Worm (Caenorhabditis elegans) whole organism, L3 larva: ENCODE data around the gene vha-2.

ENCODE experiments used
- R02D3.7 ChIP-seq: fragments of 150-350 bp; optimal IDR thresholded peaks from 2 replicates; lab custom pipeline; 2014; ENCODE audit warnings: missing biosample characterization, missing genetic modification characterization
- ZK546.5 ChIP-seq: sonication (generic microtip); optimal IDR thresholded peaks from 2 replicates; lab custom pipeline; 2017; ENCODE audit warnings: missing biosample characterization, missing genetic modification characterization
- aly-2 ChIP-seq: fragments of 150-350 bp; optimal IDR thresholded peaks from 2 replicates; lab custom pipeline; 2014; ENCODE audit warnings: missing biosample characterization, missing genetic modification characterization
- ama-1 ChIP-seq: fragments of 150-350 bp; optimal IDR thresholded peaks from 2 replicates; lab custom pipeline; 2018
- ceh-16 ChIP-seq: sonication (generic microtip); optimal IDR thresholded peaks from 2 replicates; lab custom pipeline; 2017; ENCODE audit warnings: missing biosample characterization, missing genetic modification characterization
- ceh-28 ChIP-seq: fragments of 150-350 bp; optimal IDR thresholded peaks from 2 replicates; lab custom pipeline; 2014; ENCODE audit warnings: missing biosample characterization, missing genetic modification reagents, missing genetic modification characterization
- ceh-82 ChIP-seq: fragments of 150-350 bp; optimal IDR thresholded peaks from 2 replicates; lab custom pipeline; 2014; ENCODE audit warnings: missing biosample characterization, missing genetic modification characterization
- daf-12 ChIP-seq: fragments of 150-350 bp; optimal IDR thresholded peaks from 2 replicates; lab custom pipeline; 2014; ENCODE audit warnings: missing biosample characterization, missing genetic modification reagents, missing genetic modification characterization
- egl-27 ChIP-seq: sonication (generic microtip); optimal IDR thresholded peaks from 4 replicates; lab custom pipeline; 2017; ENCODE audit warnings: missing biosample characterization, missing genetic modification reagents, missing genetic modification characterization
- egl-5 ChIP-seq: fragments of 150-350 bp; optimal IDR thresholded peaks from 2 replicates; lab custom pipeline; 2017; ENCODE audit warnings: missing biosample characterization, missing genetic modification reagents, missing genetic modification characterization, inconsistent platforms
- elt-2 ChIP-seq: sonication (generic microtip); optimal IDR thresholded peaks from 2 replicates; lab custom pipeline; 2016; ENCODE audit warnings: missing genetic modification reagents, mild to moderate bottlenecking, missing genetic modification characterization, missing compliant biosample characterization
- eor-1 ChIP-seq, 2 experiments: fragments of 150-350 bp; optimal IDR thresholded peaks; 2 replicates each; lab custom pipeline; 2014 to 2018; ENCODE audit warnings: missing biosample characterization in 2 of 2, missing genetic modification characterization in 2 of 2
- fkh-10 ChIP-seq: sonication (generic microtip); optimal IDR thresholded peaks from 2 replicates; lab custom pipeline; 2017; ENCODE audit warnings: missing biosample characterization, missing genetic modification reagents, missing genetic modification characterization
- hmg-11 ChIP-seq: sonication (generic microtip); optimal IDR thresholded peaks from 2 replicates; lab custom pipeline; 2016; ENCODE audit warnings: missing genetic modification characterization, missing compliant biosample characterization
- jun-1 ChIP-seq: fragments of 150-350 bp; optimal IDR thresholded peaks from 2 replicates; lab custom pipeline; 2014; ENCODE audit warnings: missing biosample characterization, missing genetic modification reagents, missing genetic modification characterization
- lin-15B ChIP-seq: fragments of 150-350 bp; optimal IDR thresholded peaks from 2 replicates; lab custom pipeline; 2014; ENCODE audit warnings: missing biosample characterization, missing genetic modification characterization
- mdl-1 ChIP-seq: fragments of 150-350 bp; optimal IDR thresholded peaks from 2 replicates; lab custom pipeline; 2014; ENCODE audit warnings: missing biosample characterization, missing genetic modification characterization
- mml-1 ChIP-seq: fragments of 150-350 bp; sonication (generic microtip); optimal IDR thresholded peaks from 3 replicates; lab custom pipeline; 2014; ENCODE audit warnings: missing biosample characterization, missing genetic modification characterization
- nhr-12 ChIP-seq: fragments of 150-350 bp; optimal IDR thresholded peaks from 2 replicates; lab custom pipeline; 2014; ENCODE audit warnings: missing biosample characterization, missing genetic modification characterization
- nhr-23 ChIP-seq: fragments of 150-350 bp; optimal IDR thresholded peaks from 2 replicates; lab custom pipeline; 2014; ENCODE audit warnings: missing biosample characterization, missing genetic modification reagents, missing genetic modification characterization
- nhr-25 ChIP-seq: sonication (generic microtip); optimal IDR thresholded peaks from 2 replicates; lab custom pipeline; 2017; ENCODE audit warnings: missing biosample characterization, missing genetic modification characterization
- nhr-28 ChIP-seq: fragments of 150-350 bp; optimal IDR thresholded peaks from 2 replicates; lab custom pipeline; 2014; ENCODE audit warnings: missing biosample characterization, missing genetic modification characterization
- nhr-43 ChIP-seq: sonication (generic microtip); optimal IDR thresholded peaks from 2 replicates; lab custom pipeline; 2016; ENCODE audit warnings: mild to moderate bottlenecking, missing genetic modification characterization, missing compliant biosample characterization; ENCODE audit not compliant: poor library complexity, severe bottlenecking
- nhr-67 ChIP-seq: fragments of 150-350 bp; optimal IDR thresholded peaks from 2 replicates; lab custom pipeline; 2014; ENCODE audit warnings: missing biosample characterization, missing genetic modification characterization
- nhr-76 ChIP-seq: fragments of 150-350 bp; sonication (generic microtip); optimal IDR thresholded peaks from 5 replicates; lab custom pipeline; 2014; ENCODE audit warnings: missing biosample characterization, missing genetic modification characterization
- nhr-77 ChIP-seq: fragments of 150-350 bp; optimal IDR thresholded peaks from 2 replicates; lab custom pipeline; 2014; ENCODE audit warnings: missing biosample characterization, missing genetic modification characterization
- pha-4 ChIP-seq: fragments of 150-350 bp; optimal IDR thresholded peaks from 2 replicates; lab custom pipeline; 2014; ENCODE audit warnings: missing biosample characterization, missing genetic modification reagents, missing genetic modification characterization
- pqm-1 ChIP-seq: fragments of 150-350 bp; optimal IDR thresholded peaks from 2 replicates; lab custom pipeline; 2017; ENCODE audit warnings: missing biosample characterization, missing genetic modification characterization, inconsistent platforms
- sea-2 ChIP-seq: fragments of 150-350 bp; sonication (generic microtip); optimal IDR thresholded peaks from 4 replicates; lab custom pipeline; 2014; ENCODE audit warnings: missing biosample characterization, missing genetic modification reagents, missing genetic modification characterization
- skn-1 ChIP-seq: fragments of 150-350 bp; optimal IDR thresholded peaks from 2 replicates; lab custom pipeline; 2014; ENCODE audit warnings: missing biosample characterization, missing genetic modification characterization
- snpc-4 ChIP-seq: fragments of 150-350 bp; optimal IDR thresholded peaks from 2 replicates; lab custom pipeline; 2014; ENCODE audit warnings: missing biosample characterization, missing genetic modification characterization
- tbx-2 ChIP-seq: sonication (generic microtip); optimal IDR thresholded peaks from 2 replicates; lab custom pipeline; 2016; ENCODE audit warnings: mild to moderate bottlenecking, missing genetic modification characterization, missing compliant biosample characterization
- ztf-11 ChIP-seq: fragments of 150-350 bp; optimal IDR thresholded peaks from 2 replicates; lab custom pipeline; 2014; ENCODE audit warnings: missing biosample characterization, missing genetic modification characterization

The vha-2 gene

ce11 chrIII:9782011-9782436, at the start of gene vha-2:
Gene vha-2, plus strand, starts transcription at chrIII:9782164.
- TF ChIP-seq aly-2 (tag; lab: Kevin White, UChicago) (no peak), nhr-77 (no peak), skn-1 (tag; lab: Kevin White, UChicago) (no peak), elt-2 (tag; lab: Kevin White, UChicago) (peak; percentile 15), ztf-11 (tag; lab: Kevin White, UChicago) (no peak), mml-1 (tag; lab: Kevin White, UChicago) (no peak), ama-1 (lab: Kevin White, UChicago) (peak; percentile 75), nhr-43 (tag; lab: Kevin White, UChicago) (peak; percentile 37), ZK546.5 (tag; lab: Kevin White, UChicago) (no peak), fkh-10 (GFP tag; lab: Kevin White, UChicago) (no peak)

ce11 chrIII:9733333-9733732, 48.6 kb upstream of the vha-2 start:
- no peak for TF ChIP-seq pqm-1 (tag; lab: Kevin White, UChicago)
- TF ChIP-seq egl-27 (tag; lab: Kevin White, UChicago) = no peak
- no peak for TF ChIP-seq ztf-11 (tag; lab: Kevin White, UChicago)
- TF ChIP-seq ceh-28 (tag; lab: Kevin White, UChicago) = no peak
- TF ChIP-seq pha-4 = no peak
- no peak for TF ChIP-seq nhr-28 (tag; lab: Kevin White, UChicago)
- no peak for TF ChIP-seq tbx-2 (tag; lab: Kevin White, UChicago)
- peak; percentile 2 for TF ChIP-seq nhr-25 (tag; lab: Kevin White, UChicago)
- peak; percentile 63 for TF ChIP-seq nhr-23 (tag; lab: Kevin White, UChicago)
- no peak for TF ChIP-seq mml-1 (tag; lab: Kevin White, UChicago)
- no peak for TF ChIP-seq ceh-16
- TF ChIP-seq, all 47 proteins: peak for 2

- TF ChIP-seq sea-2 = no peak
- TF ChIP-seq tbx-2 (tag; lab: Kevin White, UChicago) = no peak
- TF ChIP-seq R02D3.7 (tag; lab: Kevin White, UChicago) = no peak
- TF ChIP-seq jun-1 (tag; lab: Kevin White, UChicago) = no peak
- TF ChIP-seq pha-4 = no peak
Observed at ce11 chrIII:9734030-9734429, 47.9 kb upstream of the vha-2 start.

DNA sequence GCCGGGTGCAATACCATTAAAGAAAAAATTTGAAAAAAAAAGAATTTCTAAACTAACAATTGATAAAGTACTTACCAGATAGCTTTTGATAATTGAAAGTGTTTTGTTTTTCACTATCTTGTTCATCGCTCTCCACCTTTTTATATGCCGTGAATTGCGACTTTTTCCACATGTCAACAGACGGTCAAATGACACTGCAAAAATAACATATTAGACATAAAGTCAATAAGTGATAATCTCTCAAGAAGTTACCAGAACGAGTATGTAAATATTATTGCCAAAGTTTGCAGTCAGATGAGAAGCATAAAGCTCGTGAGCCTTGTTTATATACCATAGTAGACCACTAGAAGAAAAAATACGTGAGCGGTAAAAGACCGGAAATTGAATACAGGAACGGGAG, 46.1 kb upstream of the vha-2 start, which contains the start of gene dao-6:
Gene dao-6 (minus strand): TSS at position 345 of the 400 bp plus-strand sequence.
- no peak for TF ChIP-seq ceh-82
- TF ChIP-seq nhr-76 (tag; lab: Kevin White, UChicago) = no peak
- peak; percentile 97 for TF ChIP-seq pha-4
- TF ChIP-seq nhr-67 (tag; lab: Kevin White, UChicago) = no peak
- no peak for TF ChIP-seq eor-1 (tag; optimal IDR thresholded peaks at IDR 0.05; lab: Kevin White, UChicago)

DNA sequence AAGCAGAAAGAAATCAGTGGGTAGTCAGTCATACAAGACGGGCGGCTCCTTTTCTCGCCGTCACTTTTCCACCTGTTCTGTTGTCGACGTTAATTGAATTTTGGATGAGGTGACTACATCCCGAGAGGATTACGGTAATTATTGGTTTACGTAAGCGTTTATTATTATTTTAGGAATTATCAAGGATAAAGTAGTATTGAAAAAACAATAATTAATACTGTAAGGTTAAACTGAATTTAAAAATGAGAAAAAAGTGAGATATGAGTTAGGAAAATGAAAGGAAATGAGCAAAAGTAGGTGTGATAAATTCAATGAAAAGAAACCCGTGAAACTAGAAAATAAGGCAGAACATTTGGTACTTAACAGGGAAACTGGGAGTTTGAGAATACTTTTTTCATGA, 43.0 kb upstream of the vha-2 start, which contains the start of gene hlh-4:
Gene hlh-4 (minus strand): TSS at position 101 of the 400 bp plus-strand sequence.
- TF ChIP-seq hmg-11 = no peak
- no peak for TF ChIP-seq ceh-82
- TF ChIP-seq lin-15B (tag; lab: Kevin White, UChicago) = no peak
- TF ChIP-seq sea-2 = no peak
- no peak for TF ChIP-seq egl-5 (tag; lab: Kevin White, UChicago)
- TF ChIP-seq nhr-67 (tag; lab: Kevin White, UChicago) = no peak
- TF ChIP-seq nhr-77 = no peak
- no peak for TF ChIP-seq nhr-23 (tag; lab: Kevin White, UChicago)
- no peak for TF ChIP-seq nhr-12 (tag; lab: Kevin White, UChicago)
- no peak for TF ChIP-seq nhr-43 (tag; lab: Kevin White, UChicago)
- no peak for TF ChIP-seq mdl-1 (tag; lab: Kevin White, UChicago)
- TF ChIP-seq egl-27 (tag; lab: Kevin White, UChicago) = no peak
- TF ChIP-seq nhr-28 (tag; lab: Kevin White, UChicago) = no peak
- no peak for TF ChIP-seq snpc-4 (tag; lab: Kevin White, UChicago)
- TF ChIP-seq mml-1 (tag; lab: Kevin White, UChicago) = no peak
- no peak for TF ChIP-seq daf-12 (tag; lab: Kevin White, UChicago)
